Worm (Caenorhabditis elegans) whole organism, late embryonic: ENCODE results near the gene Y73B3A.4.
"Not testable (repeated sequence)": the region's sequence is repeated elsewhere in the genome, so short reads cannot be mapped to it uniquely, and the experiment has no call there.

ENCODE experiments used
- C08G9.2 ChIP-seq: sonication (generic microtip); optimal IDR thresholded peaks from 2 replicates; lab custom pipeline; 2016; ENCODE audit warnings: mild to moderate bottlenecking, missing genetic modification characterization, moderate library complexity, missing compliant biosample characterization
- K09A11.1 ChIP-seq: sonication (generic microtip); optimal IDR thresholded peaks from 2 replicates; lab custom pipeline; 2017; ENCODE audit warnings: antibody characterized with exemption, mild to moderate bottlenecking, missing genetic modification characterization, missing compliant biosample characterization; ENCODE audit not compliant: insufficient read depth
- Y22D7AL.16 ChIP-seq: sonication (generic microtip); optimal IDR thresholded peaks from 2 replicates; lab custom pipeline; 2016; ENCODE audit warnings: missing genetic modification characterization, missing compliant biosample characterization
- ceh-14 ChIP-seq: sonication (generic microtip); optimal IDR thresholded peaks from 2 replicates; lab custom pipeline; 2016; ENCODE audit warnings: missing genotype, missing genetic modification characterization, missing compliant biosample characterization
- ceh-19 ChIP-seq: fragments of 200-800 bp; sonication (Bioruptor generic); optimal IDR thresholded peaks from 2 replicates; lab custom pipeline; 2018; ENCODE audit warnings: mild to moderate bottlenecking, missing genetic modification characterization, missing compliant biosample characterization
- ceh-22 ChIP-seq: sonication (generic microtip); optimal IDR thresholded peaks from 2 replicates; lab custom pipeline; 2017; ENCODE audit warnings: missing biosample characterization, missing genetic modification characterization
- ceh-24 ChIP-seq: sonication (generic microtip); optimal IDR thresholded peaks from 2 replicates; lab custom pipeline; 2016; ENCODE audit warnings: mild to moderate bottlenecking, missing genetic modification characterization, missing compliant biosample characterization
- ceh-31 ChIP-seq: sonication (generic microtip); optimal IDR thresholded peaks from 2 replicates; lab custom pipeline; 2016; ENCODE audit warnings: missing genetic modification characterization, missing compliant biosample characterization
- ceh-34 ChIP-seq: sonication (generic microtip); optimal IDR thresholded peaks from 2 replicates; lab custom pipeline; 2016; ENCODE audit warnings: mild to moderate bottlenecking, missing genetic modification characterization, missing compliant biosample characterization
- ceh-45 ChIP-seq: fragments of 200-800 bp; sonication (Bioruptor generic); IDR thresholded peaks from 2 replicates; pipeline ENCODE4 v1.3.6; 2022; ENCODE audit warnings: missing genetic modification reagents, missing genetic modification characterization, missing compliant biosample characterization
- dmd-4 ChIP-seq: sonication (generic microtip); optimal IDR thresholded peaks from 2 replicates; lab custom pipeline; 2016; ENCODE audit warnings: borderline replicate concordance, missing genetic modification characterization, missing compliant biosample characterization
- eyg-1 ChIP-seq: sonication (generic microtip); optimal IDR thresholded peaks from 2 replicates; lab custom pipeline; 2016; ENCODE audit warnings: missing genotype, missing genetic modification characterization, missing compliant biosample characterization
- fax-1 ChIP-seq: sonication (generic microtip); optimal IDR thresholded peaks from 2 replicates; lab custom pipeline; 2016; ENCODE audit warnings: missing genotype, missing genetic modification characterization, missing compliant biosample characterization
- fkh-10 ChIP-seq: fragments of 150-350 bp; optimal IDR thresholded peaks from 2 replicates; lab custom pipeline; 2014; ENCODE audit warnings: missing biosample characterization, missing genetic modification reagents, missing genetic modification characterization
- gmeb-2 ChIP-seq: sonication (generic microtip); optimal IDR thresholded peaks from 2 replicates; lab custom pipeline; 2016; ENCODE audit warnings: missing genetic modification characterization, inconsistent platforms, missing compliant biosample characterization
- hlh-13 ChIP-seq: fragments of 200-800 bp; sonication (Bioruptor generic); optimal IDR thresholded peaks from 2 replicates; lab custom pipeline; 2018; ENCODE audit warnings: mild to moderate bottlenecking, missing genetic modification characterization, missing compliant biosample characterization
- hlh-15 ChIP-seq: sonication (generic microtip); optimal IDR thresholded peaks from 2 replicates; lab custom pipeline; 2016; ENCODE audit warnings: missing genetic modification characterization, missing compliant biosample characterization
- hlh-30 ChIP-seq: sonication (generic microtip); optimal IDR thresholded peaks from 2 replicates; lab custom pipeline; 2017; ENCODE audit warnings: antibody characterized with exemption, missing genetic modification characterization, missing compliant biosample characterization; ENCODE audit not compliant: insufficient read depth
- hlh-8 ChIP-seq: sonication (generic microtip); optimal IDR thresholded peaks from 2 replicates; lab custom pipeline; 2016; ENCODE audit warnings: missing genotype, missing genetic modification characterization, missing compliant biosample characterization
- lim-6 ChIP-seq: sonication (generic microtip); optimal IDR thresholded peaks from 2 replicates; lab custom pipeline; 2016; ENCODE audit warnings: missing genetic modification characterization, missing compliant biosample characterization
- lin-11 ChIP-seq: fragments of 200-800 bp; sonication (Bioruptor generic); optimal IDR thresholded peaks from 2 replicates; lab custom pipeline; 2018; ENCODE audit warnings: mild to moderate bottlenecking, missing genetic modification characterization, missing compliant biosample characterization
- madf-2 ChIP-seq: sonication (generic microtip); optimal IDR thresholded peaks from 2 replicates; lab custom pipeline; 2017; ENCODE audit warnings: missing genetic modification characterization, missing compliant biosample characterization
- mec-3 ChIP-seq: sonication (generic microtip); optimal IDR thresholded peaks from 2 replicates; lab custom pipeline; 2016; ENCODE audit warnings: borderline replicate concordance, missing genetic modification characterization, missing compliant biosample characterization
- nfya-1 ChIP-seq: sonication (generic microtip); optimal IDR thresholded peaks from 2 replicates; lab custom pipeline; 2017; ENCODE audit warnings: missing genetic modification characterization, mild to moderate bottlenecking, missing compliant biosample characterization, antibody characterized with exemption, moderate library complexity
- nhr-11 ChIP-seq: fragments of 150-350 bp; optimal IDR thresholded peaks from 2 replicates; lab custom pipeline; 2014; ENCODE audit warnings: missing biosample characterization, missing genetic modification characterization
- nhr-232 ChIP-seq: sonication (generic microtip); optimal IDR thresholded peaks from 2 replicates; lab custom pipeline; 2016; ENCODE audit warnings: missing genetic modification characterization, missing compliant biosample characterization
- npax-4 ChIP-seq: sonication (generic microtip); optimal IDR thresholded peaks from 2 replicates; lab custom pipeline; 2016; ENCODE audit warnings: missing genetic modification characterization, missing compliant biosample characterization
- pag-3 ChIP-seq: sonication (generic microtip); optimal IDR thresholded peaks from 2 replicates; lab custom pipeline; 2016; ENCODE audit warnings: missing compliant biosample characterization, missing genetic modification characterization, borderline replicate concordance
- pat-9 ChIP-seq: fragments of 200-800 bp; sonication (Bioruptor generic); optimal IDR thresholded peaks from 2 replicates; lab custom pipeline; 2018; ENCODE audit warnings: mild to moderate bottlenecking, missing genetic modification characterization, moderate library complexity, missing compliant biosample characterization
- pha-2 ChIP-seq: sonication (generic microtip); optimal IDR thresholded peaks from 2 replicates; lab custom pipeline; 2017; ENCODE audit warnings: mild to moderate bottlenecking, missing genetic modification characterization, missing compliant biosample characterization
- pha-4 ChIP-seq: fragments of 150-350 bp; optimal IDR thresholded peaks from 2 replicates; lab custom pipeline; 2018; ENCODE audit warnings: missing biosample characterization, missing genetic modification reagents, missing genetic modification characterization
- pqm-1 ChIP-seq: sonication (generic microtip); optimal IDR thresholded peaks from 2 replicates; lab custom pipeline; 2016; ENCODE audit warnings: missing genetic modification characterization, missing compliant biosample characterization
- pros-1 ChIP-seq: fragments of 150-350 bp; optimal IDR thresholded peaks from 2 replicates; lab custom pipeline; 2014; ENCODE audit warnings: missing biosample characterization, missing genetic modification reagents, missing genetic modification characterization
- ref-2 ChIP-seq: sonication (generic microtip); optimal IDR thresholded peaks from 2 replicates; lab custom pipeline; 2016; ENCODE audit warnings: missing genetic modification characterization, missing compliant biosample characterization
- rnt-1 ChIP-seq: sonication (generic microtip); optimal IDR thresholded peaks from 2 replicates; lab custom pipeline; 2016; ENCODE audit warnings: missing genetic modification characterization, missing compliant biosample characterization
- sox-2 ChIP-seq: fragments of 200-800 bp; sonication (Bioruptor generic); IDR thresholded peaks from 2 replicates; pipeline ENCODE4 v1.3.6; 2022; ENCODE audit warnings: missing genetic modification reagents, missing genetic modification characterization, missing compliant biosample characterization
- syd-9 ChIP-seq: sonication (generic microtip); optimal IDR thresholded peaks from 2 replicates; lab custom pipeline; 2016; ENCODE audit warnings: mild to moderate bottlenecking, missing genetic modification characterization, moderate library complexity, missing compliant biosample characterization
- tbx-2 ChIP-seq: sonication (generic microtip); optimal IDR thresholded peaks from 2 replicates; lab custom pipeline; 2016; ENCODE audit warnings: missing genetic modification characterization, missing compliant biosample characterization
- unc-42 ChIP-seq: sonication (generic microtip); optimal IDR thresholded peaks from 2 replicates; lab custom pipeline; 2016; ENCODE audit warnings: missing genotype, missing genetic modification characterization, missing compliant biosample characterization
- ztf-16 ChIP-seq: sonication (generic microtip); optimal IDR thresholded peaks from 2 replicates; lab custom pipeline; 2017; ENCODE audit warnings: missing genetic modification characterization, missing compliant biosample characterization

Gene Y73B3A.4

ce11 chrX:117080-117479 lies 12.5 kb upstream of the Y73B3A.4 start, which contains the start of gene fbxa-222:
fbxa-222 (plus strand) TSS chrX:117380.
- TF ChIP-seq ceh-34 (tag; lab: Kevin White, UChicago) (no peak), Y22D7AL.16 (tag; lab: Kevin White, UChicago) (no peak), syd-9 (tag; lab: Kevin White, UChicago) (no peak), pat-9 (tag; lab: Kevin White, UChicago) (no peak), rnt-1 (tag; lab: Kevin White, UChicago) (no peak), dmd-4 (tag; lab: Kevin White, UChicago) (no peak), lin-11 (no peak), ceh-45 (GFP tag; lab: Robert Waterston, UW) (no peak), pros-1 (tag; lab: Kevin White, UChicago) (no peak), ceh-22 (tag; lab: Kevin White, UChicago) (no peak), tbx-2 (tag; lab: Kevin White, UChicago) (no peak)

DNA sequence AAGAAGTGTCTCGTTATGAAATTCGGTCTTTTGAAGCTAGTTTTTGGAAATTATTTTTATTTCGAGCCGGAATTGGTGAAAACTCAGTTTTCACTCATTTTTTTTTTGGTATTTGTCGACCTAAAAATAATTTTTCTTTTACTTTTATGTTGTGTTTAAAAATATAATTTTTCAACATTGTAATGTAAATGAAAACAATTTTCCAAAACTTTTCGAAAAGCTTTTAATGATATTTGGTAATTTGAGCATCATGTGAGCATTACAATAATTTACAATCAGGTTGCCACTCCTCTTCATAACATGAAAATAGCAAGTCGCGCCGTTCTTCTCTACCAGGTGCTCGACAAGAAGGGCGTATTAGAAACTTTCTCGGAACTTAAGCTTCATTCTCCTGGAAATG lies 9.8 kb upstream of the Y73B3A.4 start, which contains the start of gene fbxa-221:
Gene fbxa-221, plus strand, starts transcription at position 301 of the 400 bp plus-strand sequence.
- TF ChIP-seq pqm-1, ceh-34, eyg-1 (tag; lab: Kevin White, UChicago): not testable (repeated sequence)

ce11 chrX:108929-109328 lies 4.4 kb upstream of the Y73B3A.4 start, which contains the start of gene elk-2:
elk-2 (minus strand) TSS chrX:109029.
- TF ChIP-seq pros-1, ceh-22, nhr-232 (tag; lab: Kevin White, UChicago): not testable (repeated sequence)

DNA sequence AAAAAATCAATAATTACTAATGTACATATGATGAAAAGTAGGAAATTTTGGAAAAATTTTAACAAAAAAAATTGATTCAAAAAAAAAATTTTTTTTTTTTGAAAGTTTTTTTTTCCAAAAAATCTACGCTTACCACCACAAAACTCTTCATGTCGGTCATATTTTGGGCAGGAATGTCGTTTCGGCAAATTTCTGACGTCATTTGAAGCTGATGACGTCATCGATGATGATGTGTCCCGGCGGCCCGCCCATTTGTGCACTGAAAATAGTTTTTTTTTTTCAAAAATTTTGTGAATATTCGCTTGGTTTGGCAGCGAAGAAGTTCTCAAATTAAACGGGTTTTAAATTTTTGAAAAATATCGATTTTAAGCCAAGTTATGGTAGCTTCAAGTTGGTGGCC lies 15.7 kb downstream of the Y73B3A.4 start:
- no peak for TF ChIP-seq ceh-19 (GFP tag; lab: Kevin White, UChicago)
- no peak for TF ChIP-seq pha-4 (tag; lab: Kevin White, UChicago)
- no peak for TF ChIP-seq K09A11.1
- no peak for TF ChIP-seq ceh-14
- no peak for TF ChIP-seq hlh-13 (GFP tag; lab: Kevin White, UChicago)
- TF ChIP-seq hlh-15 (tag; lab: Kevin White, UChicago) = no peak
- TF ChIP-seq lim-6 = no peak
- no peak for TF ChIP-seq unc-42
- TF ChIP-seq lin-11 = no peak
- TF ChIP-seq ztf-16 (tag; lab: Kevin White, UChicago) = no peak
- TF ChIP-seq pqm-1 (tag; lab: Kevin White, UChicago) = no peak
- no peak for TF ChIP-seq madf-2 (tag; lab: Kevin White, UChicago)
- no peak for TF ChIP-seq hlh-30 (tag; lab: Kevin White, UChicago)
- TF ChIP-seq pag-3 (tag; lab: Kevin White, UChicago) = no peak
- TF ChIP-seq hlh-8 = no peak
- TF ChIP-seq gmeb-2 (tag; lab: Kevin White, UChicago) = no peak
- TF ChIP-seq ceh-24 (tag; lab: Kevin White, UChicago) = no peak
- no peak for TF ChIP-seq sox-2 (GFP tag; lab: Robert Waterston, UW)

DNA sequence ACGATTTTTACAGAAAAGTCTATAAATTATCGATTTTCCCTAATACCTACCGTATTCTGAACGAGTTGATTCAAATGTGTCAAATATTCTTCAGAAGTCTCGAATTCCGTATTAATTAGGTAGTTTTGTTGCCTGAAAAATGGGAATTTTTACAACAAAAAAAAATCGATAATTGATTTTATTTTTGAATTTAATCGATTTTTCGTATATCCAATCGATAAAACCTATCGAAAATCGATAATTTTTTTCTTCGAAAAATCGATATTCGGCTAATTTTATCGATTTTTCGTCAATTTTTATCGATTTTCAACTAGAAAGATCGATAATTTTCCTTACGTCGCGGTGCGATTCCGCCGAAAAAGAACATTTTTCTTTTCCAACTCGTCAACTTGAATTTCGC lies 20.0 kb downstream of the Y73B3A.4 start:
- no peak for TF ChIP-seq ceh-31 (tag; lab: Kevin White, UChicago)
- no peak for TF ChIP-seq mec-3 (tag; lab: Kevin White, UChicago)
- TF ChIP-seq unc-42 = no peak
- TF ChIP-seq hlh-30 (tag; lab: Kevin White, UChicago) = no peak
- no peak for TF ChIP-seq C08G9.2 (tag; lab: Kevin White, UChicago)
- no peak for TF ChIP-seq fax-1 (tag; lab: Kevin White, UChicago)
- no peak for TF ChIP-seq ref-2 (tag; lab: Kevin White, UChicago)
- TF ChIP-seq pha-2 (tag; lab: Kevin White, UChicago) = no peak
- no peak for TF ChIP-seq hlh-8
- TF ChIP-seq rnt-1 (tag; lab: Kevin White, UChicago) = no peak
- TF ChIP-seq sox-2 (GFP tag; lab: Robert Waterston, UW) = no peak
- no peak for TF ChIP-seq fkh-10 (GFP tag; lab: Kevin White, UChicago)
- TF ChIP-seq nhr-11 (tag; lab: Kevin White, UChicago) = no peak
- no peak for TF ChIP-seq npax-4 (tag; lab: Kevin White, UChicago)
- no peak for TF ChIP-seq nfya-1 (tag; lab: Kevin White, UChicago)
- no peak for TF ChIP-seq pat-9 (tag; lab: Kevin White, UChicago)
